Worm (Caenorhabditis elegans) whole organism, L4 larva: ENCODE results near the gene sra-31.
A peak's percentile ranks its signal among the peaks of the same experiment; 100 is the strongest.

Experiments used
- F49E8.2 ChIP-seq: sonication (generic microtip); optimal IDR thresholded peaks from 2 replicates; lab custom pipeline; 2016; ENCODE audit warnings: missing compliant biosample characterization, mild to moderate bottlenecking, missing genetic modification characterization, borderline replicate concordance
- R02D3.7 ChIP-seq: fragments of 150-350 bp; sonication (generic microtip); optimal IDR thresholded peaks from 3 replicates; lab custom pipeline; 2014; ENCODE audit warnings: missing biosample characterization, missing genetic modification characterization
- Y5F2A.4 ChIP-seq: fragments of 200-800 bp; sonication (Bioruptor generic); optimal IDR thresholded peaks from 2 replicates; lab custom pipeline; 2018; ENCODE audit warnings: mild to moderate bottlenecking, missing genetic modification characterization, missing compliant biosample characterization
- ZK337.2 ChIP-seq: fragments of 200-800 bp; sonication (Bioruptor generic); IDR thresholded peaks from 2 replicates; pipeline ENCODE4 v1.3.6; 2022; ENCODE audit warnings: missing genetic modification reagents, missing genetic modification characterization, missing compliant biosample characterization
- aha-1 ChIP-seq: fragments of 150-350 bp; peaks from one replicate; lab custom pipeline; 2014; ENCODE audit warnings: missing biosample characterization, missing genetic modification characterization
- ama-1 ChIP-seq: fragments of 150-350 bp; optimal IDR thresholded peaks from 2 replicates; lab custom pipeline; 2014; ENCODE audit warnings: inconsistent platforms, mixed read lengths
- ceh-62 ChIP-seq: sonication (generic microtip); optimal IDR thresholded peaks from 2 replicates; lab custom pipeline; 2017; ENCODE audit warnings: missing biosample characterization, missing genetic modification characterization
- cey-2 ChIP-seq: sonication (generic microtip); optimal IDR thresholded peaks from 3 replicates; lab custom pipeline; 2017; ENCODE audit warnings: missing genetic modification characterization, mild to moderate bottlenecking, missing compliant biosample characterization, antibody characterized with exemption, borderline replicate concordance; ENCODE audit not compliant: insufficient read depth
- ctbp-1 ChIP-seq: fragments of 200-800 bp; sonication (Bioruptor generic); IDR thresholded peaks from 2 replicates; pipeline ENCODE4 v1.3.6; 2022; ENCODE audit warnings: missing genetic modification reagents, missing genetic modification characterization, missing compliant biosample characterization
- daf-12 ChIP-seq: fragments of 150-350 bp; optimal IDR thresholded peaks from 2 replicates; lab custom pipeline; 2014; ENCODE audit warnings: missing biosample characterization, missing genetic modification reagents, missing genetic modification characterization
- daf-16 ChIP-seq, 3 experiments: sonication (generic microtip); optimal IDR thresholded peaks; 2 replicates each; lab custom pipeline; 2016 to 2017; ENCODE audit warnings: missing genetic modification characterization in 3 of 3, missing genetic modification reagents in 3 of 3, mild to moderate bottlenecking in 2 of 3, missing compliant biosample characterization in 2 of 3, missing biosample characterization in 1 of 3, moderate library complexity in 1 of 3
- dmd-6 ChIP-seq: fragments of 200-800 bp; sonication (Bioruptor generic); IDR thresholded peaks from 2 replicates; pipeline ENCODE4 v1.3.6; 2022; ENCODE audit warnings: missing genetic modification reagents, missing genetic modification characterization, missing compliant biosample characterization
- dve-1 ChIP-seq: sonication (generic microtip); optimal IDR thresholded peaks from 2 replicates; lab custom pipeline; 2017; ENCODE audit warnings: antibody characterized with exemption, mild to moderate bottlenecking, missing genetic modification characterization, missing compliant biosample characterization; ENCODE audit not compliant: insufficient read depth
- fkh-10 ChIP-seq: fragments of 150-350 bp; optimal IDR thresholded peaks from 2 replicates; lab custom pipeline; 2014; ENCODE audit warnings: missing biosample characterization, missing genetic modification reagents, missing genetic modification characterization
- hif-1 ChIP-seq, 2 experiments: sonication (generic microtip); optimal IDR thresholded peaks; 2 replicates each; lab custom pipeline; 2016 to 2017; ENCODE audit warnings: missing compliant biosample characterization in 2 of 2, missing genetic modification characterization in 2 of 2, missing genetic modification reagents in 2 of 2, missing genotype in 2 of 2, mild to moderate bottlenecking in 1 of 2
- hlh-11 ChIP-seq: fragments of 200-800 bp; sonication (Bioruptor generic); optimal IDR thresholded peaks from 2 replicates; lab custom pipeline; 2018; ENCODE audit warnings: mild to moderate bottlenecking, missing genetic modification characterization, missing compliant biosample characterization
- hlh-30 ChIP-seq: sonication (generic microtip); optimal IDR thresholded peaks from 2 replicates; lab custom pipeline; 2017; ENCODE audit warnings: antibody characterized with exemption, mild to moderate bottlenecking, missing genetic modification characterization, missing compliant biosample characterization; ENCODE audit not compliant: insufficient read depth
- lin-29 ChIP-seq: fragments of 200-800 bp; sonication (Bioruptor generic); IDR thresholded peaks from 2 replicates; pipeline ENCODE4 v1.3.6; 2022; ENCODE audit warnings: missing genetic modification reagents, missing genetic modification characterization, missing compliant biosample characterization
- lir-3 ChIP-seq: sonication (generic microtip); optimal IDR thresholded peaks from 2 replicates; lab custom pipeline; 2016; ENCODE audit warnings: mild to moderate bottlenecking, missing genetic modification characterization, missing compliant biosample characterization
- mdl-1 ChIP-seq, 2 experiments: fragments of 150-350 bp in 1 of 2; sonication (generic microtip) in 1 of 2; optimal IDR thresholded peaks; 2 replicates each; lab custom pipeline; 2014 to 2017; ENCODE audit warnings: missing biosample characterization in 2 of 2, missing genetic modification characterization in 2 of 2
- mdt-29 ChIP-seq: fragments of 200-800 bp; sonication (Bioruptor generic); IDR thresholded peaks from 2 replicates; pipeline ENCODE4 v1.3.6; 2022; ENCODE audit warnings: missing genetic modification reagents, missing genetic modification characterization, missing compliant biosample characterization
- mxl-3 ChIP-seq: fragments of 200-800 bp; sonication (Bioruptor generic); optimal IDR thresholded peaks from 2 replicates; lab custom pipeline; 2018; ENCODE audit warnings: mild to moderate bottlenecking, missing genetic modification characterization, missing compliant biosample characterization
- nhr-11 ChIP-seq: fragments of 150-350 bp; optimal IDR thresholded peaks from 2 replicates; lab custom pipeline; 2014; ENCODE audit warnings: missing biosample characterization, missing genetic modification characterization
- nhr-25 ChIP-seq: sonication (generic microtip); optimal IDR thresholded peaks from 2 replicates; lab custom pipeline; 2017; ENCODE audit warnings: missing genetic modification characterization, mild to moderate bottlenecking, missing compliant biosample characterization, antibody characterized with exemption, moderate library complexity, borderline replicate concordance; ENCODE audit not compliant: insufficient read depth
- nhr-28 ChIP-seq: fragments of 150-350 bp; optimal IDR thresholded peaks from 2 replicates; lab custom pipeline; 2014; ENCODE audit warnings: missing biosample characterization, missing genetic modification characterization
- nhr-48 ChIP-seq: sonication (generic microtip); optimal IDR thresholded peaks from 2 replicates; lab custom pipeline; 2016; ENCODE audit warnings: mild to moderate bottlenecking, missing genetic modification characterization, missing compliant biosample characterization
- snpc-4 ChIP-seq: fragments of 150-350 bp; optimal IDR thresholded peaks from 2 replicates; lab custom pipeline; 2014; ENCODE audit warnings: missing biosample characterization, missing genetic modification characterization
- spr-1 ChIP-seq: sonication (generic microtip); optimal IDR thresholded peaks from 2 replicates; lab custom pipeline; 2016; ENCODE audit warnings: mild to moderate bottlenecking, missing genetic modification characterization, missing compliant biosample characterization
- tra-1 ChIP-seq: fragments of 200-800 bp; sonication (Bioruptor generic); IDR thresholded peaks from 2 replicates; pipeline ENCODE4 v1.3.6; 2022; ENCODE audit warnings: missing genetic modification reagents, missing genetic modification characterization, missing compliant biosample characterization
- unc-62 ChIP-seq, 3 experiments: fragments of 150-350 bp in 1 of 3; sonication (generic microtip); optimal IDR thresholded peaks in 2 of 3; peaks in 1 of 3; 1 replicate in 1 of 3; 2 replicates in 2 of 3; lab custom pipeline; 2014 to 2017; ENCODE audit warnings: missing biosample characterization in 3 of 3, missing genetic modification characterization in 3 of 3, missing genetic modification reagents in 3 of 3, missing genotype in 1 of 3
- zag-1 ChIP-seq: fragments of 150-350 bp; optimal IDR thresholded peaks from 2 replicates; lab custom pipeline; 2014; ENCODE audit warnings: missing biosample characterization, missing genetic modification characterization
- zip-11 ChIP-seq: fragments of 200-800 bp; sonication (Bioruptor generic); IDR thresholded peaks from 2 replicates; pipeline ENCODE4 v1.3.6; 2022; ENCODE audit warnings: missing genetic modification characterization, missing compliant biosample characterization

The sra-31 gene

DNA sequence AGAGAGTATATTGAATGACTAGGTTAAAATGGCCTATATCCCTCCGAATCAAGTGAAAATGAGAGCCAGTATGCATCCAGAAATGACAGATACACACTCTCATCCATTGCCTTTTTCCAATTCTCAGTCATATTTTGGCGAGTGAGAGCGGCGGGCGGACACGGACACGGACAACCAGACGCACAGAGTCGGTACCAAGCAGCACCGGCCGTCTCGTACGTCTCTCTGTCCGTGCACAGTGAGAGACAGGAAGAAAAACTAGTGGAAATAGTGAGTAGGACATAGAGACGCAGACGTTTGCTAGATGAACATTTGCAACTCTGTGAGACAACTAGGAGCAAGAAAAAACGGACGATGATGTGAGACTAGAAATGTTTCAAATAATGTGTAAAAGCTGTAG, 15.0 kb downstream of the sra-31 start (continued):
- no peak for TF ChIP-seq Y5F2A.4 (GFP tag; lab: Kevin White, UChicago)
- peak in 1 of 2 experiments; percentile 7 for TF ChIP-seq hif-1 (tag; optimal IDR thresholded peaks at IDR 0.05; lab: Kevin White, UChicago)
- TF ChIP-seq zip-11 (GFP tag; lab: Robert Waterston, UW) = no peak
- no peak for TF ChIP-seq daf-16 (GFP tag; optimal IDR thresholded peaks at IDR 0.05; lab: Kevin White, UChicago)
- TF ChIP-seq daf-16 (tag; optimal IDR thresholded peaks at IDR 0.05; lab: Kevin White, UChicago) = peak; percentile 22

DNA sequence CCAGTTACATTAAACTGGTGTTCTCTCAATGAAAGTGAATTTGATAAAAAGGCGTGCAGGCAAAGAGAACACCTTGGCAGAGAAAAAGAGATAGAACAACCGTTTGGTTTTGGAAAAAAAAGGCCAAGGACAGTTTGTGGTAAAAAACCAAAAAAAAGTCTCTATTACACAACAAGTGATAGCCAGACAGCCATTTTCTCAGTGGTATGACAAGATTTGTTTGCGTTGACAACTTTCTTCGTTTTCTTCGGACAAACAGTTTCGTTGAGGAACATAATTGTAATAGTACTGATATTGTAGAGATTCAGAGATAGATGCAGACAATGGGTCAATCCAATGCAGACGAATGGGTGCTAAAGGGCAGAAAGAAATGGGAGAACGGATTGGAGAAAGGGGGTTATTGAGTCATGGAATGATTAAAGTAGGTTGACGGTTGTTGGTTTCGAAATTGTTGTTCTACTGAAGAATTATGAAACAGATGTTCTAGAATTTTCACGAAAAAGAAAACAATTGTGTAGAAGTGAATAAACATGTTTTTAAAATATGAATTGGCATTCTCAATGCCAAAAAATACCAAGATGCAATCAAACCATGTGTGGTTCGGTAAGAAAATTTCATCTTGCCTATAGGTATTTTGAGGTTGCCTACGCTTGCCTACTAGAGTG, 15.9 kb downstream of the sra-31 start:
- peak; percentile 61 for TF ChIP-seq hlh-11
- peak in 1 of 2 experiments; percentile 54 for TF ChIP-seq mdl-1 (tag; optimal IDR thresholded peaks at IDR 0.05; lab: Kevin White, UChicago)
- TF ChIP-seq cey-2 (tag; lab: Kevin White, UChicago) = peak; percentile 82
- peak; percentile 10 for TF ChIP-seq ama-1 (lab: Kevin White, UChicago)
- TF ChIP-seq ceh-62 (tag; lab: Kevin White, UChicago) = no peak
- TF ChIP-seq nhr-25 (tag; lab: Kevin White, UChicago) = peak; percentile 91
- TF ChIP-seq lin-29 = 0 out of 2 replicates have a peak, but pooled peaks have one; percentile 37
- peak in 1 of 2 experiments; percentile 62 for TF ChIP-seq daf-16 (GFP tag; optimal IDR thresholded peaks at IDR 0.05; lab: Kevin White, UChicago)
- peak; percentile 12 for TF ChIP-seq daf-16 (tag; optimal IDR thresholded peaks at IDR 0.05; lab: Kevin White, UChicago)
- TF ChIP-seq dve-1 = peak; percentile 27
- peak; percentile 37 for TF ChIP-seq mxl-3
- peak in 1 of 2 experiments; percentile 92 for TF ChIP-seq unc-62 (GFP tag; optimal IDR thresholded peaks at IDR 0.05 in 1 of 2; lab: Kevin White, UChicago)
- TF ChIP-seq unc-62 (tag; optimal IDR thresholded peaks at IDR 0.05; lab: Kevin White, UChicago) = no peak
- TF ChIP-seq zag-1 (tag; lab: Kevin White, UChicago) = no peak
- peak; percentile 69 for TF ChIP-seq nhr-48 (tag; lab: Kevin White, UChicago)
- TF ChIP-seq nhr-28 (tag; lab: Kevin White, UChicago) = peak; percentile 70
- TF ChIP-seq lir-3 (tag; lab: Kevin White, UChicago) = no peak

DNA sequence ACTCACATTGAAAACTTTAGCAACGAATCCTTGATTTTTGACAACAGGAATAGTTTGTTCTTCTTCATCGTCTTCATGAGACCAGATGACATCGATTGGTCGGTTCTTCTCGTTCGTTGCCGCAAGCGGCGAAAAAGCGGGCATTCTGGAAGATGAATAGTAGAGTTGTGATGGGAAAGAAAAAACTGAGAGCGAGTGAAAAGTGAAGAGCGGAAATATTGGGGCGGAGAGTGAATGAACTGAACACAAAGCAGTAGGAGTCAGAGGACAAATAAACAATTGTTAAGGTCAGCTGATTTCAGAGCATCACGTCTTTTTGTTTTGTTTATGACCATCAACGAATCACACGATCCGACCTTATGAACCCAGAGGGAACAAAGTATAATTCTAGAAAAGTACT, 17.0 kb downstream of the sra-31 start, which contains the start of gene F18C5.10:
TSS of gene F18C5.10 (minus strand) at position 145 of the 400 bp plus-strand sequence.
- TF ChIP-seq dmd-6 (GFP tag; lab: Robert Waterston, UW) (0 out of 2 replicates have a peak, but pooled peaks have one; percentile 12), hlh-30 (tag; lab: Kevin White, UChicago) (peak; percentile 91), daf-16 (GFP tag; optimal IDR thresholded peaks at IDR 0.05; lab: Kevin White, UChicago) (no peak), daf-16 (tag; optimal IDR thresholded peaks at IDR 0.05; lab: Kevin White, UChicago) (peak; percentile 20), F49E8.2 (tag; lab: Kevin White, UChicago) (no peak), dve-1 (peak; percentile 18), mdt-29 (no peak), ctbp-1 (no peak), snpc-4 (tag; lab: Kevin White, UChicago) (no peak), nhr-11 (tag; lab: Kevin White, UChicago) (peak; percentile 35), daf-12 (tag; lab: Kevin White, UChicago) (no peak), hlh-11 (peak; percentile 10), tra-1 (0 out of 2 replicates have a peak, but pooled peaks have one; percentile 54), ama-1 (lab: Kevin White, UChicago) (peak; percentile 79), ZK337.2 (GFP tag; lab: Robert Waterston, UW) (0 out of 2 replicates have a peak, but pooled peaks have one; percentile 3)

DNA sequence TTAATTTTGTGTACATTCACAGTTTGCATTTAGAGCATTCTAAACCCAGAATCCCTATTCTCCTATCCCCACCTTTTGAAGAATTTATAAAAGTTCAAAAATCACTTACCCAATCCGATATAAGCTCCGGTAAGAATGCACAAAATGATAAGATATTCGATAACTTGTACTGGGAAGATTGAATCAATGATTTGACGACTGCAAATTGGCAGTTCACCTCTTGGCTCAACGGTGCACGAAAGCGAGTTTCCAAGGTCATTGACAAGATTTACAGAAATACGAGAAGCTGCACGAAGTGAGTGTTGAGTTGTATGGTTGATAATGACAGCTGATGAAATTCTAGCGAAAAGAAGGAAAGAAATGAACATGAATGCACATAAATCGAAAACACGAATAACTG, 18.0 kb downstream of the sra-31 start:
- TF ChIP-seq unc-62 (GFP tag; optimal IDR thresholded peaks at IDR 0.05 in 1 of 2; lab: Kevin White, UChicago) (peak in 1 of 2 experiments; percentile 67), unc-62 (tag; optimal IDR thresholded peaks at IDR 0.05; lab: Kevin White, UChicago) (no peak), spr-1 (tag; lab: Kevin White, UChicago) (no peak), R02D3.7 (tag; lab: Kevin White, UChicago) (no peak), fkh-10 (no peak), aha-1 (tag; lab: Kevin White, UChicago) (peak; percentile 74)
